Worm (Caenorhabditis elegans): ENCODE measurements around the gene F54A3.5.
A peak's percentile ranks its signal among the peaks of the same experiment; 100 is the strongest.
"Not testable (repeated sequence)": the region's sequence is repeated elsewhere in the genome, so short reads cannot be mapped to it uniquely, and the experiment has no call there.

DNA sequence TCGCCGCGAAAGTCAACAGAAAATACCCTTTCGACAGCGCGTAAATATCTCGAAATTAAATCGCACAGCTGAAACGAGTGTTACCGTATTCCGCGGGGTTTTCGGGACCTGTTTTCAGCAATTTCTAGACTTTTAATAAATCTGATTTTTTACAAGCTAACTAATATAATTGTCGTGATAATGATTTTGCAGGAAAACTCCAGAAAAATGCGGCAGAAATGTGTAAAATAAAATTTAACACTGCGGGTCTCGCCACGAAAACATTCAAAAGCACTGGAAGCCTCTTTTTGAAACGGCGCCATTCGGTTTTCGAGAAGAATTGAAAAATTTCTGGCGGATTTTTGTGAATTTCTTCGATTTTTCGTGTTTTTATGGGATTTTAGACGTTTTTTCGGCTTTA is 6.9 kb upstream of the F54A3.5 start, which contains the start of gene F54A3.6:
- not testable (repeated sequence) for TF ChIP-seq cebp-2 (GFP tag; IDR thresholded peaks at IDR 0.05); unc-62 (GFP tag; optimal IDR thresholded peaks at IDR 0.05); rpc-1 (optimal IDR thresholded peaks at IDR 0.05); rpc-1 (tag; optimal IDR thresholded peaks at IDR 0.05); dpl-1 (GFP tag; optimal IDR thresholded peaks at IDR 0.05); ztf-25 (GFP tag; IDR thresholded peaks at IDR 0.05); hlh-12 (tag; optimal IDR thresholded peaks at IDR 0.05); ceh-79 (tag; optimal IDR thresholded peaks at IDR 0.05); F37B4.10 (GFP tag; IDR thresholded peaks at IDR 0.05); ztf-28 (GFP tag; IDR thresholded peaks at IDR 0.05); mes-4 (tag; optimal IDR thresholded peaks at IDR 0.05); ama-1 (optimal IDR thresholded peaks at IDR 0.05); ama-1 (GFP tag; optimal IDR thresholded peaks at IDR 0.05); Y67H2A.10 (GFP tag; conservative IDR thresholded peaks at IDR 0.05)
- 0 out of 2 replicates have a peak, but pooled peaks have one; percentile 29 for TF ChIP-seq mcd-1 (GFP tag; IDR thresholded peaks at IDR 0.05)
- TF ChIP-seq lsl-1 (GFP tag; optimal IDR thresholded peaks at IDR 0.05) = peak; percentile 73
